Fruit fly (Drosophila melanogaster) whole organism, embryonic: ENCODE data around the gene PhKgamma.

Experiments used
- ATbp ChIP-seq: fragments of 200-800 bp; sonication (Bioruptor generic); optimal IDR thresholded peaks from 2 replicates; lab custom pipeline; 2017; ENCODE audit warnings: missing biosample characterization, mild to moderate bottlenecking, missing genetic modification characterization, missing genetic modification reagents
- Atf6 ChIP-seq: fragments of 200-800 bp; sonication (Bioruptor generic); IDR thresholded peaks from 2 replicates; pipeline ENCODE4 v1.3.6; 2022; ENCODE audit warnings: missing biosample characterization, missing genetic modification characterization
- Bdp1 ChIP-seq: fragments of 200-800 bp; sonication (Bioruptor generic); optimal IDR thresholded peaks from 3 replicates; lab custom pipeline; 2016; ENCODE audit warnings: missing biosample characterization, missing genetic modification characterization
- BtbVII ChIP-seq: fragments of 200-800 bp; sonication (Bioruptor generic); optimal IDR thresholded peaks from 3 replicates; lab custom pipeline; 2017; ENCODE audit warnings: missing biosample characterization, mild to moderate bottlenecking, missing genetic modification characterization
- CG10431 ChIP-seq: fragments of 200-800 bp; sonication (Bioruptor generic); optimal IDR thresholded peaks from 3 replicates; lab custom pipeline; 2018; ENCODE audit warnings: missing biosample characterization, mild to moderate bottlenecking, missing genetic modification characterization
- CG10462 ChIP-seq: fragments of 200-800 bp; sonication (Bioruptor generic); optimal IDR thresholded peaks from 2 replicates; lab custom pipeline; 2016; ENCODE audit warnings: missing biosample characterization, missing genetic modification characterization
- CG11560 ChIP-seq: fragments of 200-800 bp; sonication (Bioruptor generic); IDR thresholded peaks from 3 replicates; pipeline ENCODE4 v1.3.6; 2022; ENCODE audit warnings: missing biosample characterization, missing genetic modification characterization
- CG12769 ChIP-seq: fragments of 200-800 bp; sonication (Bioruptor generic); optimal IDR thresholded peaks from 2 replicates; lab custom pipeline; 2019; ENCODE audit warnings: missing biosample characterization, mild to moderate bottlenecking, missing genetic modification characterization, moderate library complexity
- CG17829 ChIP-seq: fragments of 200-800 bp; optimal IDR thresholded peaks from 2 replicates; lab custom pipeline; 2019; ENCODE audit warnings: missing biosample characterization, mild to moderate bottlenecking, missing genetic modification characterization, moderate library complexity
- CG2678 ChIP-seq: fragments of 200-800 bp; sonication (Bioruptor generic); optimal IDR thresholded peaks from 3 replicates; lab custom pipeline; 2019; ENCODE audit warnings: missing biosample characterization, mild to moderate bottlenecking, missing genetic modification characterization, moderate library complexity
- CG2889 ChIP-seq: fragments of 200-800 bp; sonication (Bioruptor generic); IDR thresholded peaks from 3 replicates; pipeline ENCODE4 v1.3.6; 2022; ENCODE audit warnings: missing biosample characterization, missing genetic modification characterization
- CG34376 ChIP-seq: fragments of 200-800 bp; sonication (Bioruptor generic); optimal IDR thresholded peaks from 2 replicates; lab custom pipeline; 2018; ENCODE audit warnings: missing biosample characterization, mild to moderate bottlenecking, missing genetic modification characterization
- CG3838 ChIP-seq: fragments of 200-800 bp; sonication (Bioruptor generic); optimal IDR thresholded peaks from 3 replicates; lab custom pipeline; 2016; ENCODE audit warnings: missing biosample characterization, missing genetic modification characterization
- CG3847 ChIP-seq: fragments of 200-800 bp; sonication (Bioruptor generic); IDR thresholded peaks from 2 replicates; pipeline ENCODE4 v1.3.6; 2022; ENCODE audit warnings: missing biosample characterization, missing genetic modification characterization
- CG7963 ChIP-seq: fragments of 200-800 bp; sonication (Bioruptor generic); IDR thresholded peaks from 3 replicates; pipeline ENCODE4 v1.3.6; 2022; ENCODE audit warnings: missing biosample characterization, missing genetic modification characterization; ENCODE audit not compliant: partially characterized antibody
- CoRest ChIP-seq: fragments of 200-800 bp; sonication (Bioruptor generic); optimal IDR thresholded peaks from 3 replicates; lab custom pipeline; 2018; ENCODE audit warnings: missing biosample characterization, mild to moderate bottlenecking, missing genetic modification characterization, moderate library complexity
- Dfd ChIP-seq, 2 experiments: fragments of >200 bp; optimal IDR thresholded peaks; 2 replicates each; lab custom pipeline; 2017; ENCODE audit warnings: missing biosample characterization in 2 of 2, missing genetic modification characterization in 2 of 2
- Drgx ChIP-seq: fragments of 200-800 bp; sonication (Bioruptor generic); IDR thresholded peaks from 2 replicates; pipeline ENCODE4 v1.3.6; 2022; ENCODE audit warnings: missing biosample characterization, missing genetic modification characterization
- Elba2 ChIP-seq: fragments of 200-800 bp; sonication (Bioruptor generic); optimal IDR thresholded peaks from 3 replicates; lab custom pipeline; 2016; ENCODE audit warnings: missing biosample characterization, missing genetic modification characterization
- Fer1 ChIP-seq: fragments of 200-800 bp; sonication (Bioruptor generic); optimal IDR thresholded peaks from 2 replicates; lab custom pipeline; 2017; ENCODE audit warnings: missing biosample characterization, mild to moderate bottlenecking, missing genetic modification characterization
- GATAe ChIP-seq: fragments of 200-800 bp; sonication (Bioruptor generic); conservative IDR thresholded peaks from 2 replicates; pipeline ENCODE4 v1.3.6; 2022; ENCODE audit warnings: missing biosample characterization, missing genetic modification characterization
- H15 ChIP-seq: fragments of 200-800 bp; sonication (Bioruptor generic); IDR thresholded peaks from 3 replicates; pipeline ENCODE4 v1.3.6; 2022; ENCODE audit warnings: missing biosample characterization, missing genetic modification characterization
- HmgZ ChIP-seq: fragments of 200-800 bp; sonication (Bioruptor generic); optimal IDR thresholded peaks from 2 replicates; lab custom pipeline; 2018; ENCODE audit warnings: missing biosample characterization, mild to moderate bottlenecking, missing genetic modification characterization
- MBD-R2 ChIP-seq: fragments of 200-800 bp; sonication (Bioruptor generic); IDR thresholded peaks from 2 replicates; pipeline ENCODE4 v1.3.6; 2022; ENCODE audit warnings: missing biosample characterization, missing genetic modification characterization
- Max ChIP-seq: fragments of 200-800 bp; sonication (Bioruptor generic); optimal IDR thresholded peaks from 2 replicates; lab custom pipeline; 2016; ENCODE audit warnings: missing biosample characterization, mild to moderate bottlenecking, missing genetic modification characterization
- Nf-YB ChIP-seq: fragments of 200-800 bp; sonication (Bioruptor generic); optimal IDR thresholded peaks from 3 replicates; lab custom pipeline; 2019; ENCODE audit warnings: missing biosample characterization, mild to moderate bottlenecking, missing genetic modification characterization, moderate library complexity
- Ssrp ChIP-seq: fragments of 200-800 bp; sonication (Bioruptor generic); optimal IDR thresholded peaks from 2 replicates; lab custom pipeline; 2018; ENCODE audit warnings: missing biosample characterization, mild to moderate bottlenecking, missing genetic modification characterization, moderate library complexity
- Stat92E ChIP-seq, 3 experiments: fragments of >200 bp in 2 of 3; fragments of 200-800 bp in 1 of 3; sonication (Bioruptor generic) in 1 of 3; optimal IDR thresholded peaks; 2 replicates each; lab custom pipeline; 2017 to 2019; ENCODE audit warnings: missing biosample characterization in 3 of 3, missing genetic modification characterization in 3 of 3, mild to moderate bottlenecking in 1 of 3, moderate library complexity in 1 of 3
- cad ChIP-seq: fragments of >200 bp; optimal IDR thresholded peaks from 2 replicates; lab custom pipeline; 2017; ENCODE audit warnings: missing biosample characterization, missing genetic modification characterization
- chm ChIP-seq: fragments of 200-800 bp; sonication (Bioruptor generic); IDR thresholded peaks from 2 replicates; pipeline ENCODE4 v1.3.6; 2022; ENCODE audit warnings: missing biosample characterization, missing genetic modification characterization
- corto ChIP-seq: fragments of 200-800 bp; sonication (Bioruptor generic); optimal IDR thresholded peaks from 2 replicates; lab custom pipeline; 2016; ENCODE audit warnings: missing biosample characterization, mild to moderate bottlenecking, missing genetic modification characterization, moderate library complexity
- crc ChIP-seq: fragments of 200-800 bp; sonication (Bioruptor generic); optimal IDR thresholded peaks from 2 replicates; lab custom pipeline; 2016; ENCODE audit warnings: missing biosample characterization, missing genetic modification characterization
- dimm ChIP-seq: fragments of 200-800 bp; sonication (Bioruptor generic); IDR thresholded peaks from 2 replicates; pipeline ENCODE4 v1.3.6; 2022; ENCODE audit warnings: missing biosample characterization, missing genetic modification characterization
- emc ChIP-seq: fragments of 200-800 bp; sonication (Bioruptor generic); optimal IDR thresholded peaks from 2 replicates; lab custom pipeline; 2016; ENCODE audit warnings: missing biosample characterization, missing genetic modification characterization
- esg ChIP-seq: fragments of 200-800 bp; sonication (Bioruptor generic); conservative IDR thresholded peaks from 2 replicates; pipeline ENCODE4 v1.3.6; 2022; ENCODE audit warnings: missing biosample characterization, missing genetic modification characterization
- ewg ChIP-seq: fragments of 200-800 bp; sonication (Bioruptor generic); optimal IDR thresholded peaks from 3 replicates; lab custom pipeline; 2017; ENCODE audit warnings: mild to moderate bottlenecking, missing biosample characterization, missing genetic modification reagents, missing genetic modification characterization
- exex ChIP-seq: fragments of 200-800 bp; sonication (Bioruptor generic); optimal IDR thresholded peaks from 4 replicates; lab custom pipeline; 2018; ENCODE audit warnings: missing biosample characterization, mild to moderate bottlenecking, missing genetic modification characterization, moderate library complexity
- gcm2 ChIP-seq: fragments of 200-800 bp; sonication (Bioruptor generic); optimal IDR thresholded peaks from 2 replicates; lab custom pipeline; 2016; ENCODE audit warnings: missing biosample characterization, missing genetic modification characterization
- gfzf ChIP-seq: fragments of 200-800 bp; sonication (Bioruptor generic); optimal IDR thresholded peaks from 2 replicates; lab custom pipeline; 2016; ENCODE audit warnings: missing biosample characterization, mild to moderate bottlenecking, missing genetic modification characterization, moderate library complexity
- insv ChIP-seq, 2 experiments: fragments of 200-800 bp; sonication (Bioruptor generic); optimal IDR thresholded peaks; 3 replicates each; lab custom pipeline; 2016 to 2018; ENCODE audit warnings: missing biosample characterization in 2 of 2, missing genetic modification characterization in 2 of 2
- ken ChIP-seq: fragments of 200-800 bp; sonication (Bioruptor generic); IDR thresholded peaks from 3 replicates; pipeline ENCODE4 v1.3.6; 2022; ENCODE audit warnings: missing biosample characterization, missing genetic modification characterization
- lilli ChIP-seq: fragments of 200-800 bp; sonication (Bioruptor generic); optimal IDR thresholded peaks from 3 replicates; lab custom pipeline; 2016; ENCODE audit warnings: missing biosample characterization, missing genetic modification characterization
- nom ChIP-seq: fragments of 200-800 bp; sonication (Bioruptor generic); optimal IDR thresholded peaks from 2 replicates; lab custom pipeline; 2017; ENCODE audit warnings: missing biosample characterization, missing genetic modification characterization, mild to moderate bottlenecking, moderate library complexity, missing genetic modification reagents
- phol ChIP-seq: fragments of 200-800 bp; sonication (Bioruptor generic); optimal IDR thresholded peaks from 3 replicates; lab custom pipeline; 2018; ENCODE audit warnings: missing biosample characterization, mild to moderate bottlenecking, missing genetic modification characterization, moderate library complexity
- pnt ChIP-seq: fragments of 200-800 bp; sonication (Bioruptor generic); optimal IDR thresholded peaks from 3 replicates; lab custom pipeline; 2016; ENCODE audit warnings: missing biosample characterization, missing genetic modification characterization
- schlank ChIP-seq: fragments of 200-800 bp; sonication (Bioruptor generic); optimal IDR thresholded peaks from 2 replicates; lab custom pipeline; 2018; ENCODE audit warnings: missing biosample characterization, mild to moderate bottlenecking, missing genetic modification characterization
- shn ChIP-seq: fragments of 200-800 bp; sonication (Bioruptor generic); optimal IDR thresholded peaks from 3 replicates; lab custom pipeline; 2016; ENCODE audit warnings: missing biosample characterization, missing genetic modification characterization
- stc ChIP-seq: fragments of 200-800 bp; sonication (Bioruptor generic); IDR thresholded peaks from 2 replicates; pipeline ENCODE4 v1.3.6; 2022; ENCODE audit warnings: missing biosample characterization, missing genetic modification characterization
- stwl ChIP-seq: fragments of 200-800 bp; sonication (Bioruptor generic); optimal IDR thresholded peaks from 3 replicates; lab custom pipeline; 2018; ENCODE audit warnings: missing biosample characterization, mild to moderate bottlenecking, missing genetic modification characterization, moderate library complexity
- tgo ChIP-seq: fragments of 200-800 bp; sonication (Bioruptor generic); IDR thresholded peaks from 3 replicates; pipeline ENCODE4 v1.3.6; 2022; ENCODE audit warnings: missing biosample characterization, missing genetic modification characterization
- tio ChIP-seq: fragments of 200-800 bp; sonication (Bioruptor generic); optimal IDR thresholded peaks from 2 replicates; lab custom pipeline; 2017; ENCODE audit warnings: missing biosample characterization, missing genetic modification characterization, inconsistent platforms
- unpg ChIP-seq: fragments of 200-800 bp; sonication (Bioruptor generic); optimal IDR thresholded peaks from 3 replicates; lab custom pipeline; 2018; ENCODE audit warnings: missing biosample characterization, mild to moderate bottlenecking, missing genetic modification characterization, moderate library complexity

The PhKgamma gene

dm6 chrX:11652991-11653390 is 41.9 kb upstream of the PhKgamma start (continued):
- no peak for TF ChIP-seq CG17829 (tag; lab: Kevin White, UChicago)
- no peak for TF ChIP-seq CG10431 (GFP tag; lab: Kevin White, UChicago)
- no peak for TF ChIP-seq insv (GFP tag; optimal IDR thresholded peaks at IDR 0.05; lab: Kevin White, UChicago)
- TF ChIP-seq BtbVII (GFP tag; lab: Kevin White, UChicago): no peak
- TF ChIP-seq nom (GFP tag; lab: Kevin White, UChicago): no peak
- 0 out of 3 replicates have a peak, but pooled peaks have one; percentile 57 for TF ChIP-seq ken (GFP tag; lab: Robert Waterston, UW)
- TF ChIP-seq CG34376 (GFP tag; lab: Kevin White, UChicago): no peak
- no peak for TF ChIP-seq corto (GFP tag; lab: Kevin White, UChicago)
- no peak for TF ChIP-seq pnt
- TF ChIP-seq Stat92E (GFP tag; optimal IDR thresholded peaks at IDR 0.05; lab: Kevin White, UChicago): no peak
- TF ChIP-seq shn: no peak
- TF ChIP-seq CG3838: no peak
- TF ChIP-seq tgo: no peak
- no peak for TF ChIP-seq GATAe (GFP tag; lab: Robert Waterston, UW)
- TF ChIP-seq stc: 0 out of 2 replicates have a peak, but pooled peaks have one; percentile 17
- no peak for TF ChIP-seq Dfd (GFP tag; optimal IDR thresholded peaks at IDR 0.05; lab: Kevin White, UChicago)
- no peak for TF ChIP-seq gfzf (GFP tag; lab: Kevin White, UChicago)
- no peak for TF ChIP-seq Nf-YB (GFP tag; lab: Kevin White, UChicago)
- TF ChIP-seq cad (GFP tag; lab: Kevin White, UChicago): no peak
- no peak for TF ChIP-seq CG7963
- TF ChIP-seq unpg (GFP tag; lab: Kevin White, UChicago): peak; percentile 38
- no peak for TF ChIP-seq chm (GFP tag; lab: Robert Waterston, UW)
- TF ChIP-seq schlank (tag; lab: Kevin White, UChicago): no peak
- peak; percentile 24; the same call in 1 of the 2 replicates for TF ChIP-seq esg
- TF ChIP-seq stwl (tag; lab: Kevin White, UChicago): no peak
- TF ChIP-seq Bdp1 (GFP tag; lab: Kevin White, UChicago): no peak
- peak; percentile 19 for TF ChIP-seq Fer1
- TF ChIP-seq exex: no peak
- TF ChIP-seq Elba2 (GFP tag; lab: Kevin White, UChicago): no peak
- no peak for TF ChIP-seq gcm2 (GFP tag; lab: Kevin White, UChicago)
- TF ChIP-seq phol (tag; lab: Kevin White, UChicago): peak; percentile 29
- TF ChIP-seq MBD-R2: no peak
- TF ChIP-seq ATbp: peak; percentile 46
- no peak for TF ChIP-seq H15
- no peak for TF ChIP-seq Max (GFP tag; lab: Kevin White, UChicago)
- no peak for TF ChIP-seq HmgZ (tag; lab: Kevin White, UChicago)
- TF ChIP-seq lilli (GFP tag; lab: Kevin White, UChicago): peak; percentile 2
- no peak for TF ChIP-seq ewg
- TF ChIP-seq CG11560 (tag; lab: Robert Waterston, UW): no peak
- peak; percentile 14 for TF ChIP-seq tio
- no peak for TF ChIP-seq CG10462
- TF ChIP-seq CG2889 (GFP tag; lab: Robert Waterston, UW): no peak
- peak; percentile 78 for TF ChIP-seq Drgx
- no peak for TF ChIP-seq CoRest (tag; lab: Kevin White, UChicago)
- TF ChIP-seq crc (GFP tag; lab: Kevin White, UChicago): no peak
- peak; percentile 33 for TF ChIP-seq CG2678
- TF ChIP-seq emc: no peak
- no peak for TF ChIP-seq Atf6 (GFP tag; lab: Robert Waterston, UW)
- no peak for TF ChIP-seq dimm (GFP tag; lab: Robert Waterston, UW)
- TF ChIP-seq Ssrp (tag; lab: Kevin White, UChicago): no peak
- TF ChIP-seq CG3847 (GFP tag; lab: Robert Waterston, UW): no peak
- TF ChIP-seq CG12769: peak; percentile 21
